Fruit fly (Drosophila melanogaster) whole organism, wandering third instar larva: Measurements from ENCODE around the gene His2Av.

Experiments used
- CG9705 ChIP-seq: fragments of 200-800 bp; sonication (Bioruptor generic); optimal IDR thresholded peaks from 2 replicates; lab custom pipeline; 2018; ENCODE audit warnings: missing biosample characterization, mild to moderate bottlenecking, missing genetic modification characterization
- Rel ChIP-seq, 2 experiments: fragments of 200-800 bp; sonication (Bioruptor generic) in 1 of 2; optimal IDR thresholded peaks; 2 replicates in 1 of 2; 3 replicates in 1 of 2; lab custom pipeline; 2016 to 2019; ENCODE audit warnings: mild to moderate bottlenecking in 2 of 2, missing biosample characterization in 2 of 2, missing genetic modification characterization in 2 of 2, moderate library complexity in 1 of 2
- br ChIP-seq: fragments of 200-800 bp; sonication (Bioruptor generic); optimal IDR thresholded peaks from 2 replicates; lab custom pipeline; 2016; ENCODE audit warnings: missing biosample characterization, missing genetic modification characterization
- dsf ChIP-seq: sonication (Bioruptor generic); optimal IDR thresholded peaks from 2 replicates; lab custom pipeline; 2016; ENCODE audit warnings: missing biosample characterization, missing genetic modification characterization, borderline replicate concordance
- foxo ChIP-seq, 2 experiments: fragments of 200-800 bp; sonication (Bioruptor generic); optimal IDR thresholded peaks; 2 replicates in 1 of 2; 3 replicates in 1 of 2; lab custom pipeline; 2016 to 2017; ENCODE audit warnings: missing biosample characterization in 2 of 2, missing genetic modification characterization in 2 of 2
- pan ChIP-seq: fragments of >200 bp; optimal IDR thresholded peaks from 2 replicates; lab custom pipeline; 2017
- psq ChIP-seq: fragments of 200-800 bp; sonication (Bioruptor generic); optimal IDR thresholded peaks from 3 replicates; lab custom pipeline; 2017; ENCODE audit warnings: missing biosample characterization, mild to moderate bottlenecking, missing genetic modification characterization, moderate library complexity

DNA sequence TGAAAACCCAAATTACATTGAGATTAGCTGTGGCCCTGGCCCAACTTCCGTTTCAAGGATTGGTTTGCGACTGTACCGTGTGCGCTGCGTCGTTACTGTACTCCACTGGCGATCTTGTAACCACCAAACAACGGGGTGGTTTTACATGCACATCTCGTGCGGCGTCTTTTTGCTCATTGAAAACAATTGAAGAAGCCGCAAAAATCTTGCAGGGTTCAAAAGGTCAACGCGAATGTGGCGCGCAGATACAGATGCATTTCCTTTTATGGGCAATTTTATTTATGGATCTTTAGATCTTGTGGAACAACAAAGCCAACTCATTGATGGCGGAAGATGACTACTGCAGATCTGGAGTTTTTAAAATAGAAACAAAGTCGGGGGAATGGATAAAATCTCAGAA, 3.8 kb downstream of the His2Av start:
- TF ChIP-seq br (GFP tag; lab: Kevin White, UChicago) = no peak
- no peak for TF ChIP-seq psq (GFP tag; lab: Kevin White, UChicago)
- TF ChIP-seq dsf = no peak
- no peak for TF ChIP-seq pan (lab: Kevin White, UChicago)
- no peak for TF ChIP-seq foxo (GFP tag; optimal IDR thresholded peaks at IDR 0.05; lab: Kevin White, UChicago)
- no peak for TF ChIP-seq CG9705 (GFP tag; lab: Kevin White, UChicago)
- no peak for TF ChIP-seq Rel (GFP tag; optimal IDR thresholded peaks at IDR 0.05; lab: Kevin White, UChicago)
- no peak for TF ChIP-seq Rel (tag; optimal IDR thresholded peaks at IDR 0.05; lab: Kevin White, UChicago)
